Fruit fly (Drosophila melanogaster) whole organism, embryonic: Measurements from ENCODE around the gene Dus1.
A peak's percentile ranks its signal among the peaks of the same experiment; 100 is the strongest.

Experiments
- ATbp ChIP-seq: fragments of 200-800 bp; sonication (Bioruptor generic); optimal IDR thresholded peaks from 2 replicates; lab custom pipeline; 2017; ENCODE audit warnings: missing biosample characterization, mild to moderate bottlenecking, missing genetic modification characterization, missing genetic modification reagents
- CG10366 ChIP-seq: fragments of 200-800 bp; sonication (Bioruptor generic); IDR thresholded peaks from 2 replicates; pipeline ENCODE4 v1.3.6; 2022; ENCODE audit warnings: missing biosample characterization, missing genetic modification characterization
- CG10979 ChIP-seq: fragments of 200-800 bp; sonication (Bioruptor generic); optimal IDR thresholded peaks from 2 replicates; lab custom pipeline; 2018; ENCODE audit warnings: missing biosample characterization, mild to moderate bottlenecking, missing genetic modification characterization, moderate library complexity
- CG11247 ChIP-seq: fragments of 200-800 bp; sonication (Bioruptor generic); IDR thresholded peaks from 2 replicates; pipeline ENCODE4 v1.3.6; 2022; ENCODE audit warnings: missing biosample characterization, missing genetic modification characterization
- CG11398 ChIP-seq: fragments of 200-800 bp; sonication (Bioruptor generic); optimal IDR thresholded peaks from 2 replicates; lab custom pipeline; 2016; ENCODE audit warnings: missing biosample characterization, missing genetic modification characterization
- CG12391 ChIP-seq: fragments of 200-800 bp; sonication (Bioruptor generic); optimal IDR thresholded peaks from 3 replicates; lab custom pipeline; 2018; ENCODE audit warnings: missing biosample characterization, mild to moderate bottlenecking, missing genetic modification characterization, moderate library complexity
- CG13624 ChIP-seq: fragments of 200-800 bp; sonication (Bioruptor generic); optimal IDR thresholded peaks from 2 replicates; lab custom pipeline; 2016; ENCODE audit warnings: missing biosample characterization, missing genetic modification characterization
- CG13775 ChIP-seq: fragments of 200-800 bp; sonication (Bioruptor generic); optimal IDR thresholded peaks from 3 replicates; lab custom pipeline; 2017; ENCODE audit warnings: missing biosample characterization, mild to moderate bottlenecking, missing genetic modification characterization
- CG14050 ChIP-seq: fragments of 200-800 bp; sonication (Bioruptor generic); IDR thresholded peaks from 3 replicates; pipeline ENCODE4 v1.3.6; 2022; ENCODE audit warnings: missing biosample characterization, missing genetic modification characterization
- CG17385 ChIP-seq: fragments of 200-800 bp; sonication (Bioruptor generic); optimal IDR thresholded peaks from 3 replicates; lab custom pipeline; 2018; ENCODE audit warnings: missing biosample characterization, mild to moderate bottlenecking, missing genetic modification characterization
- CG17612 ChIP-seq: fragments of 200-800 bp; sonication (Bioruptor generic); IDR thresholded peaks from 2 replicates; pipeline ENCODE4 v1.3.6; 2022; ENCODE audit warnings: missing biosample characterization, missing genetic modification characterization
- CG17802 ChIP-seq: fragments of 200-800 bp; sonication (Bioruptor generic); optimal IDR thresholded peaks from 2 replicates; lab custom pipeline; 2018; ENCODE audit warnings: missing biosample characterization, mild to moderate bottlenecking, missing genetic modification characterization, moderate library complexity
- CG17912 ChIP-seq: fragments of 200-800 bp; sonication (Bioruptor generic); optimal IDR thresholded peaks from 2 replicates; lab custom pipeline; 2018; ENCODE audit warnings: missing biosample characterization, mild to moderate bottlenecking, missing genetic modification characterization
- CG2712 ChIP-seq: fragments of 200-800 bp; optimal IDR thresholded peaks from 3 replicates; lab custom pipeline; 2019; ENCODE audit warnings: missing biosample characterization, mild to moderate bottlenecking, missing genetic modification characterization, moderate library complexity
- CG3163 ChIP-seq: fragments of 200-800 bp; sonication (Bioruptor generic); optimal IDR thresholded peaks from 3 replicates; lab custom pipeline; 2016; ENCODE audit warnings: missing biosample characterization, missing genetic modification characterization
- CG33213 ChIP-seq: fragments of 200-800 bp; sonication (Bioruptor generic); optimal IDR thresholded peaks from 3 replicates; lab custom pipeline; 2016; ENCODE audit warnings: missing biosample characterization, missing genetic modification characterization
- CG4360 ChIP-seq: fragments of 200-800 bp; sonication (Bioruptor generic); IDR thresholded peaks from 2 replicates; pipeline ENCODE4 v1.3.6; 2022; ENCODE audit warnings: missing biosample characterization, missing genetic modification characterization
- CG7357 ChIP-seq: fragments of 200-800 bp; sonication (Bioruptor generic); IDR thresholded peaks from 3 replicates; pipeline ENCODE4 v1.3.6; 2022; ENCODE audit warnings: missing biosample characterization, missing genetic modification characterization
- CG7372 ChIP-seq: fragments of 200-800 bp; sonication (Bioruptor generic); IDR thresholded peaks from 2 replicates; pipeline ENCODE4 v1.3.6; 2022; ENCODE audit warnings: missing biosample characterization, missing genetic modification characterization
- CHES-1-like ChIP-seq: fragments of 200-800 bp; sonication (Bioruptor generic); optimal IDR thresholded peaks from 2 replicates; lab custom pipeline; 2016; ENCODE audit warnings: missing biosample characterization, missing genetic modification characterization
- CrebB ChIP-seq: fragments of 200-800 bp; sonication (Bioruptor generic); optimal IDR thresholded peaks from 3 replicates; lab custom pipeline; 2018; ENCODE audit warnings: missing biosample characterization, mild to moderate bottlenecking, missing genetic modification characterization
- D19A ChIP-seq: fragments of 200-800 bp; optimal IDR thresholded peaks from 3 replicates; lab custom pipeline; 2019; ENCODE audit warnings: missing biosample characterization, mild to moderate bottlenecking, missing genetic modification characterization, moderate library complexity
- Dek ChIP-seq: fragments of 200-800 bp; sonication (Bioruptor generic); optimal IDR thresholded peaks from 3 replicates; lab custom pipeline; 2019; ENCODE audit warnings: missing biosample characterization, mild to moderate bottlenecking, missing genetic modification characterization, moderate library complexity
- E2f1 ChIP-seq: fragments of 200-800 bp; sonication (Bioruptor generic); IDR thresholded peaks from 2 replicates; pipeline ENCODE4 v1.3.6; 2022; ENCODE audit warnings: missing biosample characterization, missing genetic modification characterization
- Elba2 ChIP-seq: fragments of 200-800 bp; sonication (Bioruptor generic); optimal IDR thresholded peaks from 3 replicates; lab custom pipeline; 2016; ENCODE audit warnings: missing biosample characterization, missing genetic modification characterization
- Hsf ChIP-seq: fragments of 200-800 bp; sonication (Bioruptor generic); optimal IDR thresholded peaks from 3 replicates; lab custom pipeline; 2016; ENCODE audit warnings: missing biosample characterization, missing genetic modification characterization
- Kr ChIP-seq: fragments of 200-800 bp; sonication (Bioruptor generic); optimal IDR thresholded peaks from 2 replicates; lab custom pipeline; 2017; ENCODE audit warnings: missing biosample characterization, mild to moderate bottlenecking, missing genetic modification characterization
- MTF-1 ChIP-seq: fragments of 200-800 bp; sonication (Bioruptor generic); optimal IDR thresholded peaks from 2 replicates; lab custom pipeline; 2018; ENCODE audit warnings: missing biosample characterization, mild to moderate bottlenecking, missing genetic modification characterization, borderline replicate concordance
- Ssrp ChIP-seq: fragments of 200-800 bp; sonication (Bioruptor generic); optimal IDR thresholded peaks from 2 replicates; lab custom pipeline; 2018; ENCODE audit warnings: missing biosample characterization, mild to moderate bottlenecking, missing genetic modification characterization, moderate library complexity
- Vsx1 ChIP-seq: fragments of 200-800 bp; sonication (Bioruptor generic); optimal IDR thresholded peaks from 2 replicates; lab custom pipeline; 2017; ENCODE audit warnings: missing biosample characterization, mild to moderate bottlenecking, missing genetic modification characterization, missing genetic modification reagents
- ash1 ChIP-seq: fragments of 200-800 bp; sonication (Bioruptor generic); optimal IDR thresholded peaks from 2 replicates; lab custom pipeline; 2018; ENCODE audit warnings: missing biosample characterization, mild to moderate bottlenecking, missing genetic modification characterization
- dmrt11E ChIP-seq: fragments of 200-800 bp; sonication (Bioruptor generic); optimal IDR thresholded peaks from 3 replicates; lab custom pipeline; 2018; ENCODE audit warnings: missing biosample characterization, mild to moderate bottlenecking, missing genetic modification characterization, moderate library complexity
- dpn ChIP-seq, 2 experiments: fragments of 200-800 bp; sonication (Bioruptor generic); optimal IDR thresholded peaks; 3 replicates each; lab custom pipeline; 2016; ENCODE audit warnings: missing biosample characterization in 2 of 2, missing genetic modification characterization in 2 of 2
- ewg ChIP-seq: fragments of 200-800 bp; sonication (Bioruptor generic); optimal IDR thresholded peaks from 3 replicates; lab custom pipeline; 2017; ENCODE audit warnings: mild to moderate bottlenecking, missing biosample characterization, missing genetic modification reagents, missing genetic modification characterization
- fd64A ChIP-seq: fragments of 200-800 bp; sonication (Bioruptor generic); optimal IDR thresholded peaks from 3 replicates; lab custom pipeline; 2018; ENCODE audit warnings: missing biosample characterization, mild to moderate bottlenecking, missing genetic modification characterization
- her ChIP-seq: fragments of 200-800 bp; sonication (Bioruptor generic); optimal IDR thresholded peaks from 2 replicates; lab custom pipeline; 2016; ENCODE audit warnings: missing biosample characterization, missing genetic modification characterization
- ind ChIP-seq: fragments of 200-800 bp; sonication (Bioruptor generic); optimal IDR thresholded peaks from 3 replicates; lab custom pipeline; 2016; ENCODE audit warnings: missing biosample characterization, missing genetic modification characterization
- inv ChIP-seq: fragments of 200-800 bp; sonication (Bioruptor generic); IDR thresholded peaks from 2 replicates; pipeline ENCODE4 v1.3.6; 2022; ENCODE audit warnings: missing biosample characterization, missing genetic modification characterization; ENCODE audit not compliant: partially characterized antibody
- lov ChIP-seq, 2 experiments: fragments of 200-800 bp in 1 of 2; fragments of >200 bp in 1 of 2; sonication (Bioruptor generic) in 1 of 2; IDR thresholded peaks in 1 of 2; optimal IDR thresholded peaks in 1 of 2; 2 replicates in 1 of 2; 3 replicates in 1 of 2; pipeline versions ENCODE4 v1.3.6 to Lab custom; 2017 to 2022; ENCODE audit warnings: missing biosample characterization in 1 of 2, missing genetic modification characterization in 1 of 2
- nerfin-1 ChIP-seq: fragments of 200-800 bp; sonication (Bioruptor generic); optimal IDR thresholded peaks from 3 replicates; lab custom pipeline; 2019; ENCODE audit warnings: missing biosample characterization, mild to moderate bottlenecking, missing genetic modification characterization, moderate library complexity
- odd ChIP-seq: fragments of 200-800 bp; sonication (Bioruptor generic); optimal IDR thresholded peaks from 2 replicates; lab custom pipeline; 2017; ENCODE audit warnings: missing biosample characterization, mild to moderate bottlenecking, missing genetic modification characterization
- onecut ChIP-seq: fragments of 200-800 bp; sonication (Bioruptor generic); IDR thresholded peaks from 2 replicates; pipeline ENCODE4 v1.3.6; 2022; ENCODE audit warnings: missing biosample characterization, missing genetic modification characterization
- rib ChIP-seq: fragments of 200-800 bp; sonication (Bioruptor generic); IDR thresholded peaks from 2 replicates; pipeline ENCODE4 v1.3.6; 2022; ENCODE audit warnings: missing biosample characterization, missing genetic modification characterization
- run ChIP-seq: fragments of 200-800 bp; sonication (Bioruptor generic); optimal IDR thresholded peaks from 3 replicates; lab custom pipeline; 2018; ENCODE audit warnings: missing biosample characterization, mild to moderate bottlenecking, missing genetic modification characterization
- sens ChIP-seq: fragments of 200-800 bp; sonication (Bioruptor generic); peaks from one replicate; lab custom pipeline; 2016; ENCODE audit warnings: missing biosample characterization, missing genetic modification characterization
- sim ChIP-seq: fragments of 200-800 bp; sonication (Bioruptor generic); IDR thresholded peaks from 2 replicates; pipeline ENCODE4 v1.3.6; 2022; ENCODE audit warnings: missing biosample characterization, missing genetic modification characterization
- so ChIP-seq: fragments of 200-800 bp; sonication (Bioruptor generic); IDR thresholded peaks from 3 replicates; pipeline ENCODE4 v1.3.6; 2022; ENCODE audit warnings: missing biosample characterization, missing genetic modification characterization
- wek ChIP-seq: fragments of 200-800 bp; sonication (Bioruptor generic); optimal IDR thresholded peaks from 3 replicates; lab custom pipeline; 2018; ENCODE audit warnings: missing biosample characterization, mild to moderate bottlenecking, missing genetic modification characterization, moderate library complexity
- wor ChIP-seq: fragments of 200-800 bp; sonication (Bioruptor generic); IDR thresholded peaks from 2 replicates; pipeline ENCODE4 v1.3.6; 2022; ENCODE audit warnings: missing biosample characterization, missing genetic modification characterization
- z ChIP-seq: fragments of 200-800 bp; sonication (Bioruptor generic); IDR thresholded peaks from 3 replicates; pipeline ENCODE4 v1.3.6; 2022; ENCODE audit warnings: missing biosample characterization, missing genetic modification characterization
- zfh2 ChIP-seq: fragments of 200-800 bp; sonication (Bioruptor generic); optimal IDR thresholded peaks from 2 replicates; lab custom pipeline; 2016; ENCODE audit warnings: missing biosample characterization, missing genetic modification characterization

Dus1 gene

dm6 chr2L:220509-220908, 51.0 kb downstream of the Dus1 start (continued):
- TF ChIP-seq wek (peak; percentile 71), nerfin-1 (tag; lab: Kevin White, UChicago) (no peak), Hsf (GFP tag; lab: Kevin White, UChicago) (no peak), sens (peak; percentile 80), CrebB (peak; percentile 47), CG33213 (GFP tag; lab: Kevin White, UChicago) (peak; percentile 49), run (tag; lab: Kevin White, UChicago) (no peak), Ssrp (tag; lab: Kevin White, UChicago) (no peak), CG10979 (tag; lab: Kevin White, UChicago) (no peak), D19A (tag; lab: Kevin White, UChicago) (peak; percentile 24), CHES-1-like (peak; percentile 25), CG7372 (GFP tag; lab: Robert Waterston, UW) (no peak), odd (GFP tag; lab: Kevin White, UChicago) (peak; percentile 52), CG17385 (GFP tag; lab: Kevin White, UChicago) (peak; percentile 53), dmrt11E (tag; lab: Kevin White, UChicago) (peak; percentile 27), sim (GFP tag; lab: Robert Waterston, UW) (0 out of 2 replicates have a peak, but pooled peaks have one; percentile 33), CG7357 (GFP tag; lab: Robert Waterston, UW) (no peak), zfh2 (GFP tag; lab: Kevin White, UChicago) (no peak), CG10366 (GFP tag; lab: Robert Waterston, UW) (no peak), fd64A (GFP tag; lab: Kevin White, UChicago) (peak; percentile 28), CG12391 (tag; lab: Kevin White, UChicago) (no peak), CG4360 (peak; percentile 58), Elba2 (GFP tag; lab: Kevin White, UChicago) (no peak), CG2712 (no peak), ATbp (GFP tag; lab: Kevin White, UChicago) (peak; percentile 76), CG13624 (GFP tag; lab: Kevin White, UChicago) (peak; percentile 5), CG11398 (GFP tag; lab: Kevin White, UChicago) (peak; percentile 21), ewg (GFP tag; lab: Kevin White, UChicago) (peak; percentile 5), Vsx1 (GFP tag; lab: Kevin White, UChicago) (peak; percentile 11), lov (optimal IDR thresholded peaks at IDR 0.05; lab: Kevin White, UChicago) (no peak), lov (GFP tag; IDR thresholded peaks at IDR 0.05; lab: Robert Waterston, UW) (0 out of 3 replicates have a peak, but pooled peaks have one; percentile 4), MTF-1 (peak; percentile 5), CG11247 (GFP tag; lab: Robert Waterston, UW) (no peak), onecut (GFP tag; lab: Robert Waterston, UW) (peak; percentile 56; the same call in 1 of the 2 replicates), E2f1 (no peak), ind (GFP tag; lab: Kevin White, UChicago) (no peak), CG14050 (no peak), inv (GFP tag; lab: Robert Waterston, UW) (no peak), wor (GFP tag; lab: Robert Waterston, UW) (no peak), CG13775 (GFP tag; lab: Kevin White, UChicago) (peak; percentile 4), ash1 (GFP tag; lab: Kevin White, UChicago) (peak; percentile 50), Dek (tag; lab: Kevin White, UChicago) (no peak), her (GFP tag; lab: Kevin White, UChicago) (peak; percentile 1), Kr (no peak), so (0 out of 3 replicates have a peak, but pooled peaks have one; percentile 48), CG3163 (GFP tag; lab: Kevin White, UChicago) (peak; percentile 5), CG17612 (GFP tag; lab: Robert Waterston, UW) (no peak), rib (peak; percentile 53; the same call in 1 of the 2 replicates), CG17912 (GFP tag; lab: Kevin White, UChicago) (no peak), CG17802 (tag; lab: Kevin White, UChicago) (no peak), z (GFP tag; lab: Robert Waterston, UW) (peak; percentile 91), dpn (GFP tag; optimal IDR thresholded peaks at IDR 0.05; lab: Kevin White, UChicago) (peak in 1 of 2 experiments; percentile 37)
